Fruit fly (Drosophila melanogaster) whole organism, embryonic: ENCODE data around the gene Rok.

Experiments used
- BEAF-32 ChIP-seq: fragments of 200-800 bp; sonication (Bioruptor generic); optimal IDR thresholded peaks from 3 replicates; lab custom pipeline; 2017; ENCODE audit warnings: missing biosample characterization, missing genetic modification characterization, mild to moderate bottlenecking, moderate library complexity, missing genetic modification reagents
- CG10979 ChIP-seq: fragments of 200-800 bp; sonication (Bioruptor generic); optimal IDR thresholded peaks from 2 replicates; lab custom pipeline; 2018; ENCODE audit warnings: missing biosample characterization, mild to moderate bottlenecking, missing genetic modification characterization, moderate library complexity
- CG13123 ChIP-seq: fragments of 200-800 bp; sonication (Bioruptor generic); optimal IDR thresholded peaks from 2 replicates; lab custom pipeline; 2016; ENCODE audit warnings: missing biosample characterization, missing genetic modification characterization
- CG13624 ChIP-seq: fragments of 200-800 bp; sonication (Bioruptor generic); optimal IDR thresholded peaks from 2 replicates; lab custom pipeline; 2016; ENCODE audit warnings: missing biosample characterization, missing genetic modification characterization
- CG14441 ChIP-seq: fragments of 200-800 bp; sonication (Bioruptor generic); IDR thresholded peaks from 2 replicates; pipeline ENCODE4 v1.3.6; 2022; ENCODE audit warnings: missing biosample characterization, missing genetic modification characterization
- CG14965 ChIP-seq: fragments of 200-800 bp; sonication (Bioruptor generic); optimal IDR thresholded peaks from 2 replicates; lab custom pipeline; 2016; ENCODE audit warnings: missing biosample characterization, missing genetic modification characterization, borderline replicate concordance
- CG15514 ChIP-seq: fragments of 200-800 bp; sonication (Bioruptor generic); optimal IDR thresholded peaks from 3 replicates; lab custom pipeline; 2017; ENCODE audit warnings: missing biosample characterization, missing genetic modification characterization, mild to moderate bottlenecking, moderate library complexity, missing genetic modification reagents
- CG1602 ChIP-seq: fragments of 200-800 bp; sonication (Bioruptor generic); optimal IDR thresholded peaks from 3 replicates; lab custom pipeline; 2016; ENCODE audit warnings: missing biosample characterization, missing genetic modification characterization
- CG16779 ChIP-seq: fragments of 200-800 bp; sonication (Bioruptor generic); IDR thresholded peaks from 2 replicates; pipeline ENCODE4 v1.3.6; 2022; ENCODE audit warnings: missing biosample characterization, missing genetic modification characterization
- CG16863 ChIP-seq: fragments of 200-800 bp; sonication (Bioruptor generic); optimal IDR thresholded peaks from 3 replicates; lab custom pipeline; 2016; ENCODE audit warnings: missing biosample characterization, missing genetic modification characterization
- CG17328 ChIP-seq: fragments of 200-800 bp; sonication (Bioruptor generic); IDR thresholded peaks from 2 replicates; pipeline ENCODE4 v1.3.6; 2022; ENCODE audit warnings: missing biosample characterization, missing genetic modification characterization
- CG17359 ChIP-seq: fragments of 200-800 bp; sonication (Bioruptor generic); optimal IDR thresholded peaks from 3 replicates; lab custom pipeline; 2018; ENCODE audit warnings: missing biosample characterization, mild to moderate bottlenecking, missing genetic modification characterization, moderate library complexity
- CG17361 ChIP-seq: fragments of 200-800 bp; sonication (Bioruptor generic); IDR thresholded peaks from 3 replicates; pipeline ENCODE4 v1.3.6; 2022; ENCODE audit warnings: missing biosample characterization, missing genetic modification characterization
- CG18619 ChIP-seq: fragments of 200-800 bp; sonication (Bioruptor generic); optimal IDR thresholded peaks from 3 replicates; lab custom pipeline; 2017; ENCODE audit warnings: missing biosample characterization, mild to moderate bottlenecking, missing genetic modification characterization
- CG30403 ChIP-seq: fragments of 200-800 bp; sonication (Bioruptor generic); optimal IDR thresholded peaks from 3 replicates; lab custom pipeline; 2016; ENCODE audit warnings: missing biosample characterization, missing genetic modification characterization
- CG3726 ChIP-seq: fragments of 200-800 bp; sonication (Bioruptor generic); IDR thresholded peaks from 3 replicates; pipeline ENCODE4, ENCODE4 v1.3.6; 2022; ENCODE audit warnings: missing biosample characterization, missing genetic modification characterization
- CG6654 ChIP-seq: fragments of 200-800 bp; sonication (Bioruptor generic); optimal IDR thresholded peaks from 2 replicates; lab custom pipeline; 2017; ENCODE audit warnings: missing biosample characterization, mild to moderate bottlenecking, missing genetic modification characterization
- CG6854 ChIP-seq: fragments of 200-800 bp; sonication (Bioruptor generic); optimal IDR thresholded peaks from 3 replicates; lab custom pipeline; 2017; ENCODE audit warnings: missing biosample characterization, mild to moderate bottlenecking, missing genetic modification characterization
- CG7786 ChIP-seq: fragments of 200-800 bp; sonication (Bioruptor generic); optimal IDR thresholded peaks from 2 replicates; lab custom pipeline; 2016; ENCODE audit warnings: missing biosample characterization, missing genetic modification characterization
- CG9817 ChIP-seq: fragments of 200-800 bp; sonication (Bioruptor generic); optimal IDR thresholded peaks from 2 replicates; lab custom pipeline; 2018; ENCODE audit warnings: missing biosample characterization, mild to moderate bottlenecking, missing genetic modification characterization, moderate library complexity
- CkIIα-i1 ChIP-seq: fragments of 200-800 bp; sonication (Bioruptor generic); IDR thresholded peaks from 2 replicates; pipeline ENCODE4 v1.3.6; 2022; ENCODE audit warnings: missing biosample characterization, missing genetic modification characterization
- Eip74EF ChIP-seq, 2 experiments: fragments of 200-800 bp in 1 of 2; fragments of >200 bp in 1 of 2; sonication (Bioruptor generic) in 1 of 2; optimal IDR thresholded peaks; 2 replicates each; lab custom pipeline; 2017 to 2019; ENCODE audit warnings: missing biosample characterization in 2 of 2, missing genetic modification characterization in 2 of 2, mild to moderate bottlenecking in 1 of 2, moderate library complexity in 1 of 2
- Fer2 ChIP-seq: fragments of 200-800 bp; sonication (Bioruptor generic); optimal IDR thresholded peaks from 2 replicates; lab custom pipeline; 2018; ENCODE audit warnings: missing biosample characterization, mild to moderate bottlenecking, missing genetic modification characterization, moderate library complexity
- GATAe ChIP-seq: fragments of 200-800 bp; sonication (Bioruptor generic); conservative IDR thresholded peaks from 2 replicates; pipeline ENCODE4 v1.3.6; 2022; ENCODE audit warnings: missing biosample characterization, missing genetic modification characterization
- H15 ChIP-seq: fragments of 200-800 bp; sonication (Bioruptor generic); IDR thresholded peaks from 3 replicates; pipeline ENCODE4 v1.3.6; 2022; ENCODE audit warnings: missing biosample characterization, missing genetic modification characterization
- H2.0 ChIP-seq: fragments of 200-800 bp; sonication (Bioruptor generic); IDR thresholded peaks from 2 replicates; pipeline ENCODE4 v1.3.6; 2022; ENCODE audit warnings: missing biosample characterization, missing genetic modification characterization
- Hr39 ChIP-seq: fragments of >200 bp; optimal IDR thresholded peaks from 2 replicates; lab custom pipeline; 2017
- Lpt ChIP-seq: fragments of >200 bp; optimal IDR thresholded peaks from 2 replicates; lab custom pipeline; 2018; ENCODE audit warnings: missing biosample characterization, missing genetic modification characterization
- Med ChIP-seq: fragments of 200-800 bp; sonication (Bioruptor generic); peaks from one replicate; lab custom pipeline; 2016; ENCODE audit warnings: missing biosample characterization, missing genetic modification characterization, mild to moderate bottlenecking, inconsistent platforms, moderate library complexity
- NC2β ChIP-seq: fragments of 200-800 bp; sonication (Bioruptor generic); optimal IDR thresholded peaks from 2 replicates; lab custom pipeline; 2016; ENCODE audit warnings: missing biosample characterization, missing genetic modification characterization
- Ptx1 ChIP-seq: fragments of 200-800 bp; sonication (Bioruptor generic); IDR thresholded peaks from 2 replicates; pipeline ENCODE4 v1.3.6; 2022; ENCODE audit warnings: missing biosample characterization, missing genetic modification characterization
- Ssrp ChIP-seq: fragments of 200-800 bp; sonication (Bioruptor generic); optimal IDR thresholded peaks from 2 replicates; lab custom pipeline; 2018; ENCODE audit warnings: missing biosample characterization, mild to moderate bottlenecking, missing genetic modification characterization, moderate library complexity
- YL-1 ChIP-seq: fragments of 200-800 bp; sonication (Bioruptor generic); optimal IDR thresholded peaks from 3 replicates; lab custom pipeline; 2017; ENCODE audit warnings: missing biosample characterization, mild to moderate bottlenecking, missing genetic modification characterization
- ci ChIP-seq: fragments of 200-800 bp; sonication (Bioruptor generic); IDR thresholded peaks from 3 replicates; pipeline ENCODE4 v1.3.6; 2022; ENCODE audit warnings: missing biosample characterization, missing genetic modification characterization
- corto ChIP-seq: fragments of 200-800 bp; sonication (Bioruptor generic); optimal IDR thresholded peaks from 2 replicates; lab custom pipeline; 2016; ENCODE audit warnings: missing biosample characterization, mild to moderate bottlenecking, missing genetic modification characterization, moderate library complexity
- danr ChIP-seq: fragments of 200-800 bp; sonication (Bioruptor generic); IDR thresholded peaks from 2 replicates; pipeline ENCODE4 v1.3.6; 2022; ENCODE audit warnings: missing biosample characterization, missing genetic modification characterization
- disco-r ChIP-seq: fragments of 200-800 bp; sonication (Bioruptor generic); optimal IDR thresholded peaks from 2 replicates; lab custom pipeline; 2016; ENCODE audit warnings: missing biosample characterization, missing genetic modification characterization
- ems ChIP-seq: fragments of 200-800 bp; sonication (Bioruptor generic); optimal IDR thresholded peaks from 3 replicates; lab custom pipeline; 2016; ENCODE audit warnings: missing biosample characterization, missing genetic modification characterization
- eyg ChIP-seq: fragments of 200-800 bp; sonication (Bioruptor generic); optimal IDR thresholded peaks from 3 replicates; lab custom pipeline; 2016; ENCODE audit warnings: missing biosample characterization, missing genetic modification characterization
- fu2 ChIP-seq: fragments of 200-800 bp; sonication (Bioruptor generic); optimal IDR thresholded peaks from 2 replicates; lab custom pipeline; 2016; ENCODE audit warnings: missing biosample characterization, missing genetic modification characterization
- gsb-n ChIP-seq: fragments of 200-800 bp; sonication (Bioruptor generic); optimal IDR thresholded peaks from 3 replicates; lab custom pipeline; 2018; ENCODE audit warnings: missing biosample characterization, mild to moderate bottlenecking, missing genetic modification characterization
- ind ChIP-seq: fragments of 200-800 bp; sonication (Bioruptor generic); optimal IDR thresholded peaks from 3 replicates; lab custom pipeline; 2016; ENCODE audit warnings: missing biosample characterization, missing genetic modification characterization
- insv ChIP-seq, 2 experiments: fragments of 200-800 bp; sonication (Bioruptor generic); optimal IDR thresholded peaks; 3 replicates each; lab custom pipeline; 2016 to 2018; ENCODE audit warnings: missing biosample characterization in 2 of 2, missing genetic modification characterization in 2 of 2
- mam ChIP-seq: fragments of 200-800 bp; sonication (Bioruptor generic); optimal IDR thresholded peaks from 3 replicates; lab custom pipeline; 2016; ENCODE audit warnings: missing biosample characterization, missing genetic modification characterization
- oc ChIP-seq: fragments of 200-800 bp; sonication (Bioruptor generic); optimal IDR thresholded peaks from 2 replicates; lab custom pipeline; 2018; ENCODE audit warnings: missing biosample characterization, mild to moderate bottlenecking, missing genetic modification characterization, moderate library complexity
- onecut ChIP-seq: fragments of 200-800 bp; sonication (Bioruptor generic); IDR thresholded peaks from 2 replicates; pipeline ENCODE4 v1.3.6; 2022; ENCODE audit warnings: missing biosample characterization, missing genetic modification characterization
- psq ChIP-seq: fragments of 200-800 bp; sonication (Bioruptor generic); optimal IDR thresholded peaks from 2 replicates; lab custom pipeline; 2017; ENCODE audit warnings: missing biosample characterization, missing genetic modification characterization
- scrt ChIP-seq: fragments of 200-800 bp; sonication (Bioruptor generic); optimal IDR thresholded peaks from 2 replicates; lab custom pipeline; 2018; ENCODE audit warnings: missing biosample characterization, mild to moderate bottlenecking, missing genetic modification characterization, moderate library complexity
- sr ChIP-seq: fragments of 200-800 bp; sonication (Bioruptor generic); IDR thresholded peaks from 3 replicates; pipeline ENCODE4 v1.3.6; 2022; ENCODE audit warnings: missing biosample characterization, missing genetic modification characterization
- wdn ChIP-seq: fragments of 200-800 bp; sonication (Bioruptor generic); IDR thresholded peaks from 2 replicates; pipeline ENCODE4 v1.3.6; 2022; ENCODE audit warnings: missing biosample characterization, missing genetic modification characterization

The Rok gene

DNA sequence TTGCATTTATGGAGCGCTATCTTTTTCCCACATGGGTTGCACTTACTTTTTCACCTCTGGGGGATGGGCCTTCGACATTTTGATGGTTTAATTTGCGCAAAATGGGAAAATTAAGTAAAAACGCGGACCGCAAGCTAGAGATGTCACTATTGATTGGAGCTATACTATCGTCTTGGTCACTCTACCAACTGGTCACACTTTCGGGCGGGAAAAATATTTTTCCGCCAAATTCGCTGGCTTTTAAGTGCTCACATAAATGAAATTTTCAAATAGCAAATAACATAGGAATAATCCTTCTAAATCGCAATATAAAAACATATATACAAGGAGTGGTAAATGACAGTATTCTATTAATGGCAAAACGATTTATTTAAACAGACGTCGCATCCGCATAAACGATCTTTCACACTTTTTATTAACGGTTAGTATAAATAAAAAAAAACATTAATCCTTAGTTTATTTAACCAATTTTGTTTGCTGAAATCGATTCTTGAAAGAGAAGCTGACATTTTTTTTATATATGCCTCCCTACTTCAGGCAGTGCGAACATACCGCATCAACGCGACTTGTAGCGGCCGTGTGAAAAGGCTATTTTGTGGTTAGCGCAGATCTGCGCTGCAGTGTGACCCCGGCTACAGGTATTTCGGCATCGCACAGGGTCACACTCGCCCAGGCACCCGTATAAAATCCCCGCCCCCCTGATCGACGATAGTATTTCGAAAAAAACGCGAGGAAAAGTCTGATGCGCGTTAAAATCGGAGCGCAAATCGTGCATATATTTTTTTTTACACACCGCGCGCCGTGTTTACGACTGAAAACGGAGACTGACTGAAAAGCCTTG, 3.3 kb upstream of the Rok start, which contains the start of the genes SNRPG and mthl1 (continued):
- TF ChIP-seq CG18619 (GFP tag; lab: Kevin White, UChicago), result peak; percentile 74
- peak; percentile 79 for TF ChIP-seq Ssrp
- peak; percentile 56 for TF ChIP-seq YL-1 (GFP tag; lab: Kevin White, UChicago)
- TF ChIP-seq oc (tag; lab: Kevin White, UChicago), result no peak
- peak; percentile 75 for TF ChIP-seq fu2 (GFP tag; lab: Kevin White, UChicago)
- no peak for TF ChIP-seq CG14965
- TF ChIP-seq CG30403 (GFP tag; lab: Kevin White, UChicago), result peak; percentile 86
- TF ChIP-seq ems, result peak; percentile 64
- TF ChIP-seq ci, result peak; percentile 83
- TF ChIP-seq Hr39 (lab: Kevin White, UChicago), result no peak
- TF ChIP-seq CG17361 (GFP tag; lab: Robert Waterston, UW), result peak; percentile 92
- no peak for TF ChIP-seq Lpt (GFP tag; lab: Kevin White, UChicago)
- TF ChIP-seq disco-r (GFP tag; lab: Kevin White, UChicago), result peak; percentile 13
- TF ChIP-seq CG6654 (GFP tag; lab: Kevin White, UChicago), result peak; percentile 24
- peak; percentile 91 for TF ChIP-seq CG3726 (GFP tag; lab: Robert Waterston, UW)
- TF ChIP-seq CG16863 (GFP tag; lab: Kevin White, UChicago), result peak; percentile 51
- peak; percentile 71; the same call in 1 of the 3 replicates for TF ChIP-seq sr (GFP tag; lab: Robert Waterston, UW)
- peak; percentile 91 for TF ChIP-seq H15
- TF ChIP-seq BEAF-32 (GFP tag; lab: Kevin White, UChicago), result peak; percentile 83
- TF ChIP-seq psq (GFP tag; lab: Kevin White, UChicago), result peak; percentile 23
- peak; percentile 43 for TF ChIP-seq eyg (GFP tag; lab: Kevin White, UChicago)
- TF ChIP-seq CG16779, result peak; percentile 81
- peak; percentile 77 for TF ChIP-seq CG7786 (GFP tag; lab: Kevin White, UChicago)
- peak; percentile 68 for TF ChIP-seq mam (GFP tag; lab: Kevin White, UChicago)
- TF ChIP-seq CG14441, result peak; percentile 96
- peak; percentile 76 for TF ChIP-seq danr (GFP tag; lab: Robert Waterston, UW)
- peak; percentile 90 for TF ChIP-seq wdn (GFP tag; lab: Robert Waterston, UW)
- TF ChIP-seq ind (GFP tag; lab: Kevin White, UChicago), result peak; percentile 88
- TF ChIP-seq CkIIα-i1 (GFP tag; lab: Robert Waterston, UW), result peak; percentile 68; the same call in 1 of the 2 replicates
- TF ChIP-seq CG10979, result peak; percentile 47
- no peak for TF ChIP-seq corto
- TF ChIP-seq Eip74EF (GFP tag; optimal IDR thresholded peaks at IDR 0.05; lab: Kevin White, UChicago), result peak in 1 of 2 experiments; percentile 45
- TF ChIP-seq gsb-n (tag; lab: Kevin White, UChicago), result peak; percentile 55
- peak; percentile 96 for TF ChIP-seq Med (GFP tag; lab: Kevin White, UChicago)
- TF ChIP-seq CG13624 (GFP tag; lab: Kevin White, UChicago), result peak; percentile 76
- peak; percentile 88 for TF ChIP-seq CG17328
- TF ChIP-seq CG9817 (tag; lab: Kevin White, UChicago), result peak; percentile 87
- peak; percentile 66 for TF ChIP-seq Fer2 (tag; lab: Kevin White, UChicago)
- peak in 1 of 2 experiments; percentile 35 for TF ChIP-seq insv (GFP tag; optimal IDR thresholded peaks at IDR 0.05; lab: Kevin White, UChicago)
- TF ChIP-seq CG17359, result peak; percentile 69
- TF ChIP-seq onecut (GFP tag; lab: Robert Waterston, UW), result no peak; the same call in 1 of the 2 replicates
- no peak for TF ChIP-seq scrt
- TF ChIP-seq H2.0, result peak; percentile 93
- peak; percentile 74 for TF ChIP-seq NC2β (GFP tag; lab: Kevin White, UChicago)
- TF ChIP-seq CG1602 (GFP tag; lab: Kevin White, UChicago), result peak; percentile 80
- peak; percentile 71 for TF ChIP-seq CG15514 (GFP tag; lab: Kevin White, UChicago)
- TF ChIP-seq CG13123, result peak; percentile 29
- no peak for TF ChIP-seq CG6854 (GFP tag; lab: Kevin White, UChicago)
- TF ChIP-seq GATAe (GFP tag; lab: Robert Waterston, UW), result peak; percentile 69
- peak; percentile 95 for TF ChIP-seq Ptx1 (GFP tag; lab: Robert Waterston, UW)
